Worm (Caenorhabditis elegans): Measurements from ENCODE around the gene C44H9.4.

- TF ChIP-seq elt-3 (tag; optimal IDR thresholded peaks at IDR 0.05) = no peak
- no peak for TF ChIP-seq nfya-1 (tag; optimal IDR thresholded peaks at IDR 0.05; ENCODE audit: insufficient read depth)
- no peak for TF ChIP-seq nhr-76 (tag; optimal IDR thresholded peaks at IDR 0.05)
- no peak for TF ChIP-seq fkh-10 (GFP tag; optimal IDR thresholded peaks at IDR 0.05)
- TF ChIP-seq R02D3.7 (tag; optimal IDR thresholded peaks at IDR 0.05) = no peak
- TF ChIP-seq unc-39 (tag; optimal IDR thresholded peaks at IDR 0.05) = no peak
- TF ChIP-seq nhr-77 (tag; optimal IDR thresholded peaks at IDR 0.05) = no peak
- TF ChIP-seq pha-4 (tag; optimal IDR thresholded peaks at IDR 0.05) = no peak
- no peak for TF ChIP-seq nhr-237 (tag; optimal IDR thresholded peaks at IDR 0.05)
- TF ChIP-seq jun-1 (tag; optimal IDR thresholded peaks at IDR 0.05) = no peak
- TF ChIP-seq snpc-4 (tag; optimal IDR thresholded peaks at IDR 0.05) = no peak
- TF ChIP-seq aly-2 (tag; optimal IDR thresholded peaks at IDR 0.05) = no peak
Observed at ce11 chrV:12818486-12818885, 17.0 kb upstream of the C44H9.4 start.

All from whole organism, L3 larva.